Worm (Caenorhabditis elegans) whole organism, young adult: ENCODE data around the gene Y43F8C.7.
A peak's percentile ranks its signal among the peaks of the same experiment; 100 is the strongest.

Experiments used
- B0035.1 ChIP-seq: sonication (generic microtip); optimal IDR thresholded peaks from 2 replicates; lab custom pipeline; 2016; ENCODE audit warnings: missing genetic modification characterization, mild to moderate bottlenecking, missing compliant biosample characterization, missing genotype, missing genetic modification reagents
- C17E4.6 ChIP-seq: fragments of 200-800 bp; sonication (Bioruptor generic); IDR thresholded peaks from 2 replicates; pipeline ENCODE4 v1.3.6; 2022; ENCODE audit warnings: missing genetic modification reagents, missing genetic modification characterization, missing compliant biosample characterization
- F10E7.11 ChIP-seq: sonication (generic microtip); optimal IDR thresholded peaks from 2 replicates; lab custom pipeline; 2017; ENCODE audit warnings: mild to moderate bottlenecking, missing genetic modification characterization, moderate library complexity, missing compliant biosample characterization
- F33H1.4 ChIP-seq: fragments of 200-800 bp; sonication (Bioruptor generic); IDR thresholded peaks from 2 replicates; pipeline ENCODE4 v1.3.6; 2022; ENCODE audit warnings: missing genetic modification reagents, missing genetic modification characterization, missing compliant biosample characterization
- F52B5.7 ChIP-seq: sonication (generic microtip); optimal IDR thresholded peaks from 2 replicates; lab custom pipeline; 2016; ENCODE audit warnings: mild to moderate bottlenecking, missing genetic modification characterization, missing compliant biosample characterization
- T26A5.8 ChIP-seq: sonication (generic microtip); optimal IDR thresholded peaks from 2 replicates; lab custom pipeline; 2016; ENCODE audit warnings: missing genetic modification characterization, missing compliant biosample characterization
- Y53G8AR.9 ChIP-seq: fragments of 200-800 bp; sonication (Bioruptor generic); conservative IDR thresholded peaks from 2 replicates; pipeline ENCODE4 v1.3.6; 2022; ENCODE audit warnings: missing genetic modification reagents, missing genetic modification characterization, missing compliant biosample characterization
- ZK185.1 ChIP-seq: sonication (generic microtip); optimal IDR thresholded peaks from 2 replicates; lab custom pipeline; 2016; ENCODE audit warnings: mild to moderate bottlenecking, missing genetic modification characterization, missing compliant biosample characterization; ENCODE audit not compliant: poor library complexity, severe bottlenecking
- akir-1 ChIP-seq: fragments of 200-800 bp; sonication (Bioruptor generic); optimal IDR thresholded peaks from 2 replicates; lab custom pipeline; 2018; ENCODE audit warnings: mild to moderate bottlenecking, missing genetic modification characterization, moderate library complexity, missing compliant biosample characterization
- ama-1 ChIP-seq, 3 experiments: fragments of 150-350 bp in 1 of 3; sonication (generic microtip) in 2 of 3; optimal IDR thresholded peaks; 2 replicates each; lab custom pipeline; 2014 to 2018; ENCODE audit warnings: missing biosample characterization in 2 of 3, missing genetic modification characterization in 2 of 3, missing genetic modification reagents in 2 of 3
- aptf-2 ChIP-seq: fragments of 200-800 bp; sonication (Bioruptor generic); conservative IDR thresholded peaks from 2 replicates; pipeline ENCODE4 v1.3.6; 2022; ENCODE audit warnings: missing genetic modification reagents, missing genetic modification characterization, missing compliant biosample characterization
- atf-7 ChIP-seq: sonication (generic microtip); optimal IDR thresholded peaks from 2 replicates; lab custom pipeline; 2017; ENCODE audit warnings: mild to moderate bottlenecking, missing genetic modification characterization, missing compliant biosample characterization
- attf-6 ChIP-seq: fragments of 200-800 bp; sonication (Bioruptor generic); IDR thresholded peaks from 2 replicates; pipeline ENCODE4 v1.3.6; 2022; ENCODE audit warnings: missing genetic modification reagents, missing genetic modification characterization, missing compliant biosample characterization
- cebp-1 ChIP-seq, 2 experiments: fragments of 200-800 bp in 1 of 2; sonication (Bioruptor generic) in 1 of 2; sonication (generic microtip) in 1 of 2; IDR thresholded peaks in 1 of 2; optimal IDR thresholded peaks in 1 of 2; 2 replicates each; pipeline versions ENCODE4 v1.3.6 to Lab custom; 2017 to 2022; ENCODE audit warnings: missing compliant biosample characterization in 2 of 2, missing genetic modification characterization in 2 of 2, mild to moderate bottlenecking in 1 of 2, missing genetic modification reagents in 1 of 2, moderate library complexity in 1 of 2
- cebp-2 ChIP-seq: fragments of 200-800 bp; sonication (Bioruptor generic); IDR thresholded peaks from 2 replicates; pipeline ENCODE4 v1.3.6; 2022; ENCODE audit warnings: missing genetic modification characterization, missing compliant biosample characterization
- ceh-100 ChIP-seq: fragments of 200-800 bp; sonication (Bioruptor generic); IDR thresholded peaks from 2 replicates; pipeline ENCODE4 v1.3.6; 2022; ENCODE audit warnings: missing genetic modification reagents, missing genetic modification characterization, missing compliant biosample characterization
- ceh-58 ChIP-seq: fragments of 200-800 bp; sonication (Bioruptor generic); IDR thresholded peaks from 2 replicates; pipeline ENCODE4 v1.3.6; 2022; ENCODE audit warnings: missing genetic modification characterization, missing compliant biosample characterization
- chd-7 ChIP-seq: sonication (generic microtip); optimal IDR thresholded peaks from 2 replicates; lab custom pipeline; 2016; ENCODE audit warnings: mild to moderate bottlenecking, missing genetic modification characterization, moderate library complexity, missing compliant biosample characterization
- die-1 ChIP-seq: sonication (generic microtip); optimal IDR thresholded peaks from 2 replicates; lab custom pipeline; 2016; ENCODE audit warnings: missing genotype, mild to moderate bottlenecking, missing genetic modification characterization, missing compliant biosample characterization
- dox-1 ChIP-seq: fragments of 200-800 bp; sonication (Bioruptor generic); IDR thresholded peaks from 2 replicates; pipeline ENCODE4 v1.3.6; 2022; ENCODE audit warnings: missing genetic modification reagents, missing genetic modification characterization, missing compliant biosample characterization
- dpl-1 ChIP-seq: fragments of 150-350 bp; optimal IDR thresholded peaks from 2 replicates; lab custom pipeline; 2014; ENCODE audit warnings: missing biosample characterization, missing genetic modification reagents, missing genetic modification characterization
- egl-44 ChIP-seq: fragments of 200-800 bp; sonication (Bioruptor generic); IDR thresholded peaks from 2 replicates; pipeline ENCODE4 v1.3.6; 2022; ENCODE audit warnings: missing genetic modification reagents, missing genetic modification characterization, missing compliant biosample characterization
- egrh-3 ChIP-seq: fragments of 200-800 bp; sonication (Bioruptor generic); IDR thresholded peaks from 2 replicates; pipeline ENCODE4 v1.3.6; 2022; ENCODE audit warnings: missing genetic modification reagents, missing genetic modification characterization, missing compliant biosample characterization
- ekl-4 ChIP-seq: fragments of 200-800 bp; sonication (Bioruptor generic); IDR thresholded peaks from 2 replicates; pipeline ENCODE4 v1.3.6; 2022; ENCODE audit warnings: missing genetic modification reagents, missing genetic modification characterization, missing compliant biosample characterization
- fkh-3 ChIP-seq: sonication (generic microtip); optimal IDR thresholded peaks from 2 replicates; lab custom pipeline; 2016; ENCODE audit warnings: mild to moderate bottlenecking, missing genetic modification characterization, missing compliant biosample characterization
- him-1 ChIP-seq: sonication (generic microtip); optimal IDR thresholded peaks from 2 replicates; lab custom pipeline; 2016; ENCODE audit warnings: missing genotype, missing genetic modification reagents, missing genetic modification characterization, missing compliant biosample characterization
- hlh-12 ChIP-seq: sonication (generic microtip); optimal IDR thresholded peaks from 2 replicates; lab custom pipeline; 2016; ENCODE audit warnings: missing genetic modification characterization, missing compliant biosample characterization
- hmg-1.2 ChIP-seq: fragments of 200-800 bp; sonication (Bioruptor generic); IDR thresholded peaks from 2 replicates; pipeline ENCODE4 v1.3.6; 2022; ENCODE audit warnings: missing genetic modification reagents, missing genetic modification characterization, missing compliant biosample characterization
- hsf-1 ChIP-seq: fragments of 200-800 bp; sonication (Bioruptor generic); IDR thresholded peaks from 2 replicates; pipeline ENCODE4 v1.3.6; 2022; ENCODE audit warnings: missing genetic modification reagents, missing genetic modification characterization, missing compliant biosample characterization
- let-526 ChIP-seq: fragments of 200-800 bp; sonication (Bioruptor generic); IDR thresholded peaks from 2 replicates; pipeline ENCODE4 v1.3.6; 2022; ENCODE audit warnings: missing genetic modification reagents, missing genetic modification characterization, missing compliant biosample characterization
- lin-26 ChIP-seq: fragments of 200-800 bp; sonication (Bioruptor generic); IDR thresholded peaks from 2 replicates; pipeline ENCODE4 v1.3.6; 2022; ENCODE audit warnings: missing genetic modification reagents, missing genetic modification characterization, missing compliant biosample characterization
- lin-40 ChIP-seq: sonication (generic microtip); optimal IDR thresholded peaks from 2 replicates; lab custom pipeline; 2016; ENCODE audit warnings: missing genetic modification characterization, mild to moderate bottlenecking, missing compliant biosample characterization, missing genotype, missing genetic modification reagents
- madf-3 ChIP-seq: fragments of 200-800 bp; sonication (Bioruptor generic); IDR thresholded peaks from 2 replicates; pipeline ENCODE4 v1.3.6; 2022; ENCODE audit warnings: missing genetic modification reagents, missing genetic modification characterization, missing compliant biosample characterization
- madf-8 ChIP-seq: fragments of 200-800 bp; sonication (Bioruptor generic); conservative IDR thresholded peaks from 2 replicates; pipeline ENCODE4 v1.3.6; 2022; ENCODE audit warnings: missing genetic modification reagents, missing genetic modification characterization, missing compliant biosample characterization
- pbrm-1 ChIP-seq: fragments of 200-800 bp; sonication (Bioruptor generic); IDR thresholded peaks from 2 replicates; pipeline ENCODE4 v1.3.6; 2022; ENCODE audit warnings: missing genetic modification reagents, missing genetic modification characterization, missing compliant biosample characterization
- repo-1 ChIP-seq: sonication (generic microtip); optimal IDR thresholded peaks from 2 replicates; lab custom pipeline; 2017; ENCODE audit warnings: mild to moderate bottlenecking, missing genetic modification characterization, missing compliant biosample characterization
- sdz-38 ChIP-seq: sonication (generic microtip); optimal IDR thresholded peaks from 2 replicates; lab custom pipeline; 2016; ENCODE audit warnings: missing genotype, missing genetic modification characterization, missing compliant biosample characterization
- snpc-4 ChIP-seq, 5 experiments: fragments of 150-350 bp in 1 of 5; sonication (generic microtip) in 4 of 5; optimal IDR thresholded peaks; 2 replicates each; lab custom pipeline; 2014 to 2018; ENCODE audit warnings: missing genetic modification characterization in 5 of 5, missing biosample characterization in 3 of 5, antibody characterized with exemption in 2 of 5, mild to moderate bottlenecking in 2 of 5, missing compliant biosample characterization in 2 of 5, missing genotype in 2 of 5, moderate library complexity in 2 of 5, missing genetic modification reagents in 1 of 5
- somi-1 ChIP-seq: fragments of 200-800 bp; sonication (Bioruptor generic); optimal IDR thresholded peaks from 2 replicates; lab custom pipeline; 2018; ENCODE audit warnings: mild to moderate bottlenecking, missing genetic modification characterization, missing compliant biosample characterization
- tbp1 ChIP-seq: fragments of 200-800 bp; sonication (Bioruptor generic); optimal IDR thresholded peaks from 2 replicates; lab custom pipeline; 2018; ENCODE audit warnings: mild to moderate bottlenecking, missing genetic modification characterization, missing compliant biosample characterization
- tlf-1 ChIP-seq: fragments of 200-800 bp; sonication (Bioruptor generic); optimal IDR thresholded peaks from 2 replicates; lab custom pipeline; 2018; ENCODE audit warnings: mild to moderate bottlenecking, missing genetic modification characterization, missing compliant biosample characterization
- unc-62 ChIP-seq: fragments of 150-350 bp; optimal IDR thresholded peaks from 2 replicates; lab custom pipeline; 2014; ENCODE audit warnings: missing biosample characterization, missing genetic modification reagents, missing genetic modification characterization
- xnd-1 ChIP-seq: sonication (generic microtip); optimal IDR thresholded peaks from 2 replicates; lab custom pipeline; 2016; ENCODE audit warnings: missing genotype, missing genetic modification reagents, missing genetic modification characterization, missing compliant biosample characterization
- zfh-2 ChIP-seq: fragments of 200-800 bp; sonication (Bioruptor generic); conservative IDR thresholded peaks from 2 replicates; pipeline ENCODE4 v1.3.6; 2022; ENCODE audit warnings: missing genetic modification reagents, missing genetic modification characterization, missing compliant biosample characterization
- zim-3 ChIP-seq: sonication (generic microtip); optimal IDR thresholded peaks from 2 replicates; lab custom pipeline; 2017; ENCODE audit warnings: mild to moderate bottlenecking, missing genetic modification characterization, moderate library complexity, missing compliant biosample characterization
- ztf-18 ChIP-seq: sonication (generic microtip); optimal IDR thresholded peaks from 2 replicates; lab custom pipeline; 2016; ENCODE audit warnings: missing genotype, mild to moderate bottlenecking, missing genetic modification characterization, missing compliant biosample characterization
- ztf-22 ChIP-seq: fragments of 200-800 bp; sonication (Bioruptor generic); optimal IDR thresholded peaks from 2 replicates; lab custom pipeline; 2018; ENCODE audit warnings: mild to moderate bottlenecking, missing genetic modification characterization, moderate library complexity, missing compliant biosample characterization

The Y43F8C.7 gene

ce11 chrV:19643015-19643414 lies 815 bp downstream of the Y43F8C.7 start:
- TF ChIP-seq madf-3 (GFP tag; lab: Robert Waterston, UW): no peak; the same call in 1 of the 2 replicates
- peak; percentile 83 for TF ChIP-seq ztf-18
- no peak for TF ChIP-seq ama-1 (optimal IDR thresholded peaks at IDR 0.05; lab: Kevin White, UChicago)
- peak; percentile 79 to 89 for TF ChIP-seq ama-1 (GFP tag; optimal IDR thresholded peaks at IDR 0.05; lab: Kevin White, UChicago)
- TF ChIP-seq unc-62 (GFP tag; lab: Kevin White, UChicago): no peak
- TF ChIP-seq repo-1 (tag; lab: Kevin White, UChicago): peak; percentile 95
- TF ChIP-seq xnd-1 (tag; lab: Kevin White, UChicago): peak; percentile 24
- TF ChIP-seq snpc-4 (GFP tag; optimal IDR thresholded peaks at IDR 0.05; lab: Kevin White, UChicago): peak; percentile 80
- TF ChIP-seq snpc-4 (tag; optimal IDR thresholded peaks at IDR 0.05; lab: Kevin White, UChicago): peak; percentile 34 to 93 (median 83)
- TF ChIP-seq dox-1: no peak; the same call in 1 of the 2 replicates
- TF ChIP-seq dpl-1 (GFP tag; lab: Kevin White, UChicago): peak; percentile 55
- TF ChIP-seq let-526 (GFP tag; lab: Robert Waterston, UW): peak; percentile 84
- peak; percentile 78 for TF ChIP-seq hsf-1 (GFP tag; lab: Robert Waterston, UW)
- peak; percentile 93 for TF ChIP-seq chd-7 (tag; lab: Kevin White, UChicago)
- TF ChIP-seq hmg-1.2 (GFP tag; lab: Robert Waterston, UW): peak; percentile 82
- peak; percentile 50 for TF ChIP-seq sdz-38 (tag; lab: Kevin White, UChicago)
- TF ChIP-seq cebp-1 (GFP tag; IDR thresholded peaks at IDR 0.05; lab: Robert Waterston, UW): peak; percentile 59; the same call in 1 of the 2 replicates
- peak; percentile 84 for TF ChIP-seq cebp-1 (tag; optimal IDR thresholded peaks at IDR 0.05; lab: Kevin White, UChicago)
- peak; percentile 90; the same call in 1 of the 2 replicates for TF ChIP-seq ceh-58 (GFP tag; lab: Robert Waterston, UW)
- TF ChIP-seq ztf-22: peak; percentile 72
- TF ChIP-seq madf-8 (GFP tag; lab: Robert Waterston, UW): 0 out of 2 replicates have a peak, but pooled peaks have one; percentile 34
- peak; percentile 80 for TF ChIP-seq atf-7 (tag; lab: Kevin White, UChicago)
- peak; percentile 57; the same call in 1 of the 2 replicates for TF ChIP-seq ceh-100 (GFP tag; lab: Robert Waterston, UW)
- peak; percentile 100 for TF ChIP-seq tbp1 (GFP tag; lab: Kevin White, UChicago)
- peak; percentile 92 for TF ChIP-seq lin-40
- peak; percentile 92 for TF ChIP-seq egl-44 (GFP tag; lab: Robert Waterston, UW)
- TF ChIP-seq aptf-2: peak; percentile 51; the same call in 1 of the 2 replicates
- TF ChIP-seq egrh-3 (GFP tag; lab: Robert Waterston, UW): peak; percentile 74
- TF ChIP-seq somi-1 (GFP tag; lab: Kevin White, UChicago): peak; percentile 70
- TF ChIP-seq tlf-1 (GFP tag; lab: Kevin White, UChicago): no peak
- peak; percentile 85 for TF ChIP-seq attf-6 (GFP tag; lab: Robert Waterston, UW)
- TF ChIP-seq pbrm-1: peak; percentile 95
- no peak for TF ChIP-seq akir-1 (GFP tag; lab: Kevin White, UChicago)
- TF ChIP-seq F33H1.4 (GFP tag; lab: Robert Waterston, UW): peak; percentile 62
- peak; percentile 79; the same call in 1 of the 2 replicates for TF ChIP-seq C17E4.6
- peak; percentile 75 for TF ChIP-seq fkh-3 (tag; lab: Kevin White, UChicago)
- TF ChIP-seq B0035.1 (tag; lab: Kevin White, UChicago): peak; percentile 77
- peak; percentile 86 for TF ChIP-seq zim-3 (tag; lab: Kevin White, UChicago)
- TF ChIP-seq ekl-4 (GFP tag; lab: Robert Waterston, UW): no peak; the same call in 1 of the 2 replicates
- TF ChIP-seq T26A5.8: peak; percentile 96
- TF ChIP-seq F52B5.7 (tag; lab: Kevin White, UChicago): peak; percentile 94
- peak; percentile 84 for TF ChIP-seq him-1 (tag; lab: Kevin White, UChicago)
- TF ChIP-seq die-1 (tag; lab: Kevin White, UChicago): peak; percentile 94
- peak; percentile 92 for TF ChIP-seq cebp-2
- no peak for TF ChIP-seq ZK185.1 (tag; lab: Kevin White, UChicago)
- TF ChIP-seq Y53G8AR.9 (GFP tag; lab: Robert Waterston, UW): peak; percentile 94
- TF ChIP-seq hlh-12 (tag; lab: Kevin White, UChicago): no peak
- peak; percentile 92 for TF ChIP-seq lin-26
- TF ChIP-seq zfh-2 (GFP tag; lab: Robert Waterston, UW): peak; percentile 94
- peak; percentile 88 for TF ChIP-seq F10E7.11 (tag; lab: Kevin White, UChicago)
